Worm (Caenorhabditis elegans): ENCODE data around the gene pct-1.

DNA sequence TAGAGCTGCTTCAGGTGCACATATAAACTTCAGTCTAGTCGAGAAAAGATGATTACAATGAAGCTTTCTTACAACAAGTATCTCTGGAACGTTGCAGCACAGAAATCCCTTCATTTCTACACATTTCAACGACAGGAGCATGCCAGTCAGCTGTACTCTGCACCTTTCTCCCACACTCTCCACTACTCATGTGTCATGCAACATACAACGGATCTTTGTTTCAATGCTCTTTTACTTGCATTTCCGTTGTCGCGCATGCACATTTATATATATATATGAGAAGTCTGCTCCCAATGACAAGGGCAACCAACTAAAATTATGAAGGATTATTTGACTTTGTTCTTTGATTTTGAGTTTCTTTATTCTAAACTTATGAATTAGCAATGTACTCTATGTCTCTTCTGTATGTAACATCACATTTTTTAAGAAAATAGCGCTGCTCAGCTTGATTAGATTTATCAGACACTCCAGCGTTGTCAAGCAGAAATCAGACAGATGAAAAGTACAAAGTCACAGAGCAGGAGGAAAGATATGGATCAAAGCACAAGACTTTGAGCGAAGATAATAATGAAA is 58.9 kb downstream of the pct-1 start:
- TF ChIP-seq dpl-1 (GFP tag; optimal IDR thresholded peaks at IDR 0.05): no peak
- TF ChIP-seq rbr-2 (tag; optimal IDR thresholded peaks at IDR 0.05): no peak

Measured in whole organism, L4 larva.